Fruit fly (Drosophila melanogaster): Measurements from ENCODE around the gene IPIP.

IPIP gene

DNA sequence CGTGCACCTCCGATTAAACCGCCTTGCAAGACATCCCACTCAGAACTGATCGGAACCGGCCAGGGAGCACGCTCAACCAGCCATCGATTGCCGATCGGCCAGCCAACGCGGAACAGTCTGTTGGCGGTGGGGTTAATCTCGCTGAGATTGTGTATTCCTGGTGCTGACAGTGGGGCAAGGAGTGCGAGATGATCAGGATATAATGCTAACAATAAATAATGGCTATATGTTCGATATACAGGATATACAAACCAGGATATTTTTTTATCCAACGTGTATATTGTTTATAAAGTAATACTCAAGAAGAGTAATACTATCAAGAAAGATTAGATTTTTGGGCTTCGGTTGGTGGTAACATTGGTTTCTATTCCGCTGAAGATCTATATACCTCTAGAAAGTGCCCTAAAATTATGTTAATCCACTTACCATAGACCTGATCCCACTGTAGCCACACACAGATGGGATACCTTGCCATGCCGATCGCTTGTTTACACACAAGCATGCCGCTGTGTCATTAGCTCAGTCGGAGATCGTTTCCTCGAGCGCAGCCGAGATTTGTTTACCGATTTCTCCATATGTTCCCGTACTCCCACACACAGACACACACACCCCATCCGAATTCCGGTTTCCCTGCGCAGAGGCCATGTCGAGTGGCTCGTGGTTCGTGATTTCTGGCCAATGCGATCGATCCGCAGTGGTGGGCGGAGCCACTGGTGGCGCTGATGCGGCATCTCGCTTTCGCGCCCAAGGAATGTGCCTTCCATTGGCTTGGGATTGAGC is 28.3 kb upstream of the IPIP start, which contains the start of gene H2.0 (continued):
- TF ChIP-seq CG31627 (GFP tag; optimal IDR thresholded peaks at IDR 0.05) (peak; percentile 59), CG6792 (GFP tag; optimal IDR thresholded peaks at IDR 0.05) (peak; percentile 70), CG8319 (GFP tag; optimal IDR thresholded peaks at IDR 0.05) (peak; percentile 28), Smox (GFP tag; optimal IDR thresholded peaks at IDR 0.05) (peak; percentile 69), Eip93F (GFP tag; optimal IDR thresholded peaks at IDR 0.05) (no peak), acj6 (GFP tag; optimal IDR thresholded peaks at IDR 0.05) (peak; percentile 68), lz (GFP tag; optimal IDR thresholded peaks at IDR 0.05) (peak; percentile 75), CG9139 (GFP tag; optimal IDR thresholded peaks at IDR 0.05) (peak; percentile 44), Hr38 (GFP tag; optimal IDR thresholded peaks at IDR 0.05) (no peak), ss (GFP tag; optimal IDR thresholded peaks at IDR 0.05) (peak; percentile 31 to 72)

DNA sequence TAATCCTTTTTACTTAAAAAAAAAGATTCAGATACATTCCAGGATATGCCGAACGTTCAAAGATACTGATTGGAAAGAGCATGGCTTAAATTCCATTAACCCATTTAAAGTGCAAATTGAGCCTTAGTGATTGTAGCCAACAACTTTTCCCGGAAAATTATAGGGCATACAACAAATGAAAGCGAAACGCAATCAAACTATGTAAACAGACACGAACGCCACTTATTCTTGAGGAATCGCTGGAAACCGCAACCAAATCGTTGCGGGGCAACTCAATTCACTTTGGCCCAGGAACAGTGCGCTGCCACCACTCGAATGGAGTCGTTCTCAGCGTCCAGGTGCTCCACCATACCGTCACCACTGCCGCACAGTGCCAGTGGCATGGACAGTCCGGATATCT is 27.3 kb upstream of the IPIP start, which contains the start of gene CG13996:
Gene CG13996, plus strand, starts transcription at position 301 of the 400 bp plus-strand sequence.
- TF ChIP-seq Met (GFP tag; optimal IDR thresholded peaks at IDR 0.05), result no peak

DNA sequence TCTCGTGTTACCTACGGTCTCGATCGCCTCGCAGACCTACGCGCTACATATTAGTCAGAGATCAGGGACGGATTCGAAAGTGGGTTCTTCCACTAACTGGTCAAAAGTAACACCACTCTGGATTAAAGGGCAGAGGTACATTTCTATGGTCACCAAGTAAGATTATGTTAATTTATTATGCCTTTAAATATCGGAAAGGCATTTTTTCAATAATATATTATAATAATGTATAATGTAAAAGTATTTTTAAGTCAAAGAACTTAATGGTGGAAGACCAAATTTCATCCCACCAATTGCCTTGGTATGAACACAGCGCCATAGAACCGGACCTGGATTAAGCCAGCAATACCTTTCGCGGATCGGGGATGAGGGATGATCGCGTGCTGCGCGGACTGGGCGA is 25.0 kb upstream of the IPIP start:
- TF ChIP-seq CG10669 (GFP tag; optimal IDR thresholded peaks at IDR 0.05), result peak; percentile 73
- peak; percentile 71 for TF ChIP-seq CG9139 (GFP tag; optimal IDR thresholded peaks at IDR 0.05)
- TF ChIP-seq lz (GFP tag; optimal IDR thresholded peaks at IDR 0.05), result peak; percentile 56
- TF ChIP-seq Hr4 (GFP tag; optimal IDR thresholded peaks at IDR 0.05), result peak; percentile 29
- peak; percentile 33 for TF ChIP-seq CG11762 (GFP tag; optimal IDR thresholded peaks at IDR 0.05; ENCODE audit: insufficient read depth)
- TF ChIP-seq ss (GFP tag; optimal IDR thresholded peaks at IDR 0.05), result peak; percentile 85 to 89
- TF ChIP-seq CG6792 (GFP tag; optimal IDR thresholded peaks at IDR 0.05), result peak; percentile 54
- TF ChIP-seq CG15336 (GFP tag; IDR thresholded peaks at IDR 0.05), result no peak
- peak; percentile 56 for TF ChIP-seq Blimp-1 (GFP tag; optimal IDR thresholded peaks at IDR 0.05)
- peak; percentile 27 for TF ChIP-seq CG16779 (tag; optimal IDR thresholded peaks at IDR 0.05)
- TF ChIP-seq CG3919 (GFP tag; optimal IDR thresholded peaks at IDR 0.05), result peak; percentile 82
- peak; percentile 46 for TF ChIP-seq Sox14 (GFP tag; optimal IDR thresholded peaks at IDR 0.05)
- peak; percentile 37 for TF ChIP-seq CG6276 (GFP tag; optimal IDR thresholded peaks at IDR 0.05)
- no peak for TF ChIP-seq CG8119 (GFP tag; IDR thresholded peaks at IDR 0.05)
- peak; percentile 58 for TF ChIP-seq Sox15 (GFP tag; optimal IDR thresholded peaks at IDR 0.05)
- TF ChIP-seq CG6854 (GFP tag; optimal IDR thresholded peaks at IDR 0.05), result peak; percentile 5
- peak; percentile 9 to 27 for TF ChIP-seq salr (GFP tag; optimal IDR thresholded peaks at IDR 0.05)
- peak; percentile 65 for TF ChIP-seq CG6163 (GFP tag; IDR thresholded peaks at IDR 0.05)
- TF ChIP-seq cyc (GFP tag; optimal IDR thresholded peaks at IDR 0.05), result peak; percentile 64
- TF ChIP-seq Smox (GFP tag; optimal IDR thresholded peaks at IDR 0.05), result peak; percentile 21
- TF ChIP-seq esn (GFP tag; optimal IDR thresholded peaks at IDR 0.05), result peak; percentile 33
- TF ChIP-seq Met (GFP tag; optimal IDR thresholded peaks at IDR 0.05), result peak; percentile 59
- TF ChIP-seq CG11902 (GFP tag; optimal IDR thresholded peaks at IDR 0.05), result peak; percentile 78
- TF ChIP-seq spab (GFP tag; optimal IDR thresholded peaks at IDR 0.05), result peak; percentile 73
- TF ChIP-seq CG4318 (GFP tag; optimal IDR thresholded peaks at IDR 0.05), result no peak
- TF ChIP-seq dsx (GFP tag; optimal IDR thresholded peaks at IDR 0.05; ENCODE audit: poor library complexity, severe bottlenecking), result peak; percentile 89
- TF ChIP-seq pdm3 (GFP tag; optimal IDR thresholded peaks at IDR 0.05), result no peak
- TF ChIP-seq CG10631 (GFP tag; optimal IDR thresholded peaks at IDR 0.05), result peak; percentile 64
- TF ChIP-seq topi (GFP tag; optimal IDR thresholded peaks at IDR 0.05), result peak; percentile 60
- peak; percentile 16 for TF ChIP-seq CG1621 (tag; optimal IDR thresholded peaks at IDR 0.05)
- peak; percentile 58 for TF ChIP-seq fd59A (GFP tag; optimal IDR thresholded peaks at IDR 0.05)
- no peak for TF ChIP-seq dac (GFP tag; optimal IDR thresholded peaks at IDR 0.05)
- peak; percentile 10 for TF ChIP-seq CG7368 (GFP tag; optimal IDR thresholded peaks at IDR 0.05)
- TF ChIP-seq Hr38 (GFP tag; optimal IDR thresholded peaks at IDR 0.05), result no peak
- peak; percentile 92 for TF ChIP-seq Eip78C (GFP tag)
- peak; percentile 55 for TF ChIP-seq CG8319 (GFP tag; optimal IDR thresholded peaks at IDR 0.05)
- peak; percentile 51 for TF ChIP-seq CG8632 (GFP tag; optimal IDR thresholded peaks at IDR 0.05)
- no peak for TF ChIP-seq CG11294 (GFP tag; IDR thresholded peaks at IDR 0.05)
- no peak for TF ChIP-seq Ets21C (GFP tag; optimal IDR thresholded peaks at IDR 0.05)
- peak; percentile 75 for TF ChIP-seq CG3032 (tag; optimal IDR thresholded peaks at IDR 0.05)
- TF ChIP-seq vri (GFP tag; optimal IDR thresholded peaks at IDR 0.05), result no peak
- peak; percentile 63 for TF ChIP-seq CG32006 (GFP tag; optimal IDR thresholded peaks at IDR 0.05)
